Worm (Caenorhabditis elegans): ENCODE results near the gene wdr-5.3.

wdr-5.3 gene

DNA sequence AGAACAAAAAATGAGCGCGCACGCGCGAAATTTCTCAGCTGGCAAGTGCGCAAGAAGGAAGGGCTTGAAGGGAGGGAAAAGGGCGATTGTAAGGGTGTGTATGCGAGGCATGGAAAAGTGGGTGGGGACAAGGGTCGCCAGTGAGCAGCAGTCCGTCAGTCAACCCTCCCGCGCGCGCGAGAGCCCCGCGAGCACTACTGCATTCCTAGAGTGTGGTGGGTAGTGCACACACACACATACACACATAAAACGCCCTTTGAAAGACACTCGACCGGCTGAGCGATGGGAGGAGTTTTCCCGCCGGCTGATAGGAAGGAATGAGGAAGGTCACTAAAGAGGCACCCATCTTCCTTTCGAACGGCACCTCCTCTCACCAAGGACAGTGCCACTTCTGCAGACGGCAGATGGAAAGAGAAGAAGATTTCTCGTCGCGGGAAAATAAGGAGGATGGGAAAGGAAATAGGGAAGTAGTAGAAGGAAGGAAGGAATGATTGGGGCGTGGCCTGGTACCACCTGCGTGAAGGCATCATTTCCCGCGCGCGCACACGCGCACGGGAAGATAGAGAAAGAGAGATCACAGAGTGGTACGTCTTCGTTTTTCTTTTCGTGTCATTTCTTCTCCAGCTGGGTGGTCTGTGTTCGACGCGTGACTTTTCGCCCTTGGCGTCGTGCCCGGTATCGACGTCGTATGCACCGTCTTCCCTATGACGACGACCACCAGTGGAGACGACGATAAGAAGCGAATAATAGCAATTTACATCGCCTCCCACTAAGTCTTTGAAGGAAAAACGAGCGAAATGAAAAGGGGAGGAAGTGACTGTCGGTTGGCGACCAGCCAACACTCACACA is 19.8 kb upstream of the wdr-5.3 start (continued):
- TF ChIP-seq madf-10 (tag; optimal IDR thresholded peaks at IDR 0.05) (no peak), lin-35 (GFP tag; optimal IDR thresholded peaks at IDR 0.05) (no peak), rpc-1 (optimal IDR thresholded peaks at IDR 0.05) (no peak), rpc-1 (tag; optimal IDR thresholded peaks at IDR 0.05) (no peak), tbp1 (GFP tag; optimal IDR thresholded peaks at IDR 0.05) (no peak), ccch-3 (GFP tag; optimal IDR thresholded peaks at IDR 0.05) (no peak), ceh-100 (GFP tag; IDR thresholded peaks at IDR 0.05) (no peak), Y53G8AR.9 (GFP tag; conservative IDR thresholded peaks at IDR 0.05) (0 out of 2 replicates have a peak, but pooled peaks have one; percentile 19), egrh-3 (GFP tag; IDR thresholded peaks at IDR 0.05) (peak; percentile 70; the same call in 1 of the 2 replicates), T26A5.8 (tag; optimal IDR thresholded peaks at IDR 0.05) (no peak), somi-1 (GFP tag; optimal IDR thresholded peaks at IDR 0.05) (peak; percentile 16), mcd-1 (GFP tag; IDR thresholded peaks at IDR 0.05) (no peak), ztf-28 (GFP tag; IDR thresholded peaks at IDR 0.05) (no peak), Y67H2A.10 (GFP tag; conservative IDR thresholded peaks at IDR 0.05) (no peak), pha-4 (tag; optimal IDR thresholded peaks at IDR 0.05) (no peak), ztf-25 (GFP tag; IDR thresholded peaks at IDR 0.05) (no peak), attf-5 (GFP tag; optimal IDR thresholded peaks at IDR 0.05) (no peak), nfyb-1 (GFP tag; IDR thresholded peaks at IDR 0.05) (0 out of 2 replicates have a peak, but pooled peaks have one; percentile 8), repo-1 (tag; optimal IDR thresholded peaks at IDR 0.05) (no peak), hmg-1.2 (GFP tag; IDR thresholded peaks at IDR 0.05) (0 out of 2 replicates have a peak, but pooled peaks have one; percentile 12), hmg-20 (GFP tag; IDR thresholded peaks at IDR 0.05) (no peak), tlf-1 (GFP tag; optimal IDR thresholded peaks at IDR 0.05) (no peak), ztf-18 (tag; optimal IDR thresholded peaks at IDR 0.05) (no peak), nhr-80 (tag; optimal IDR thresholded peaks at IDR 0.05) (no peak), C06A6.2 (GFP tag; conservative IDR thresholded peaks at IDR 0.05) (no peak), B0019.2 (GFP tag; conservative IDR thresholded peaks at IDR 0.05) (no peak), aptf-2 (GFP tag; conservative IDR thresholded peaks at IDR 0.05) (no peak), ztf-26 (tag; optimal IDR thresholded peaks at IDR 0.05) (peak; percentile 47), nhr-120 (GFP tag; IDR thresholded peaks at IDR 0.05) (no peak), F22D6.2 (tag; optimal IDR thresholded peaks at IDR 0.05) (no peak), lin-26 (GFP tag; IDR thresholded peaks at IDR 0.05) (peak; percentile 45; the same call in 1 of the 2 replicates), egl-18 (GFP tag; IDR thresholded peaks at IDR 0.05) (no peak), ceh-91 (GFP tag; IDR thresholded peaks at IDR 0.05) (no peak), K12H6.12 (tag; optimal IDR thresholded peaks at IDR 0.05) (no peak), attf-6 (GFP tag; IDR thresholded peaks at IDR 0.05) (no peak), zfh-2 (GFP tag; conservative IDR thresholded peaks at IDR 0.05) (peak; percentile 82)

DNA sequence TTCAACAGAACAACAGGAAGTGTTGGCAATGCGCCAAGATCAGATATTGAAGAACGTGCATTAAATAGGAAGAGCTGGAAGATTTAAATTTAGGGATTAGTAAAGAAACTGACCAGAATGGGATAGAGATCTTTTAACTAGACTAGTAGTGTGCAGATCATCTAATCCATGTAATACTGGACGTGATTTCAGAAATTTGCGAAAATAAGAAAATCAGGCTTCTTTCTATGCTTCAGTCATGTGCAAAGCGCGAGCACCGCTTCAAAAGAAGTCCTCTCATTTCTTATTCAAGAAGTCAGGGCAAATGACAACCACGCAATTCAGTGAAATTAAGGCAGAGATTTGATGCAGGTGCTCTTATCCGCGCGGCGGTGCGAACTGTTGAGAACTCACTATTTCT is 18.9 kb upstream of the wdr-5.3 start:
- TF ChIP-seq ZK185.1 (tag; optimal IDR thresholded peaks at IDR 0.05; ENCODE audit: poor library complexity, severe bottlenecking) (no peak), C17E4.6 (GFP tag; IDR thresholded peaks at IDR 0.05) (no peak), hlh-26 (GFP tag; conservative IDR thresholded peaks at IDR 0.05) (no peak), tbp1 (GFP tag; optimal IDR thresholded peaks at IDR 0.05) (no peak), aptf-2 (GFP tag; conservative IDR thresholded peaks at IDR 0.05) (no peak), lag-1 (GFP tag; IDR thresholded peaks at IDR 0.05) (no peak), bed-2 (GFP tag; IDR thresholded peaks at IDR 0.05) (no peak), hlh-12 (tag; optimal IDR thresholded peaks at IDR 0.05) (no peak), F22D6.2 (tag; optimal IDR thresholded peaks at IDR 0.05) (no peak), nfya-1 (tag; optimal IDR thresholded peaks at IDR 0.05; ENCODE audit: borderline replicate concordance, insufficient read depth) (no peak), ekl-4 (GFP tag; IDR thresholded peaks at IDR 0.05) (no peak), die-1 (tag; optimal IDR thresholded peaks at IDR 0.05) (no peak), F10E7.11 (tag; optimal IDR thresholded peaks at IDR 0.05) (no peak), F52B5.7 (tag; optimal IDR thresholded peaks at IDR 0.05) (no peak), snpc-1.3 (tag; optimal IDR thresholded peaks at IDR 0.05; ENCODE audit: insufficient read depth) (no peak)
